Worm (Caenorhabditis elegans) whole organism, young adult: ENCODE results near the gene Y46H3A.4.
"Not testable (repeated sequence)": the region's sequence is repeated elsewhere in the genome, so short reads cannot be mapped to it uniquely, and the experiment has no call there.

Experiments
- B0261.1 ChIP-seq: sonication (generic microtip); optimal IDR thresholded peaks from 2 replicates; lab custom pipeline; 2016; ENCODE audit warnings: mild to moderate bottlenecking, missing genetic modification characterization, moderate library complexity, missing compliant biosample characterization
- F33H1.4 ChIP-seq: fragments of 200-800 bp; sonication (Bioruptor generic); IDR thresholded peaks from 2 replicates; pipeline ENCODE4 v1.3.6; 2022; ENCODE audit warnings: missing genetic modification reagents, missing genetic modification characterization, missing compliant biosample characterization
- F49E8.2 ChIP-seq: sonication (generic microtip); optimal IDR thresholded peaks from 3 replicates; lab custom pipeline; 2017; ENCODE audit warnings: missing genetic modification characterization, mild to moderate bottlenecking, missing compliant biosample characterization, antibody characterized with exemption, moderate library complexity; ENCODE audit not compliant: insufficient read depth
- F57C9.4 ChIP-seq: sonication (generic microtip); optimal IDR thresholded peaks from 2 replicates; lab custom pipeline; 2017; ENCODE audit warnings: mild to moderate bottlenecking, missing genetic modification characterization, missing compliant biosample characterization
- K11D2.4 ChIP-seq: fragments of 200-800 bp; sonication (Bioruptor generic); IDR thresholded peaks from 2 replicates; pipeline ENCODE4 v1.3.6; 2022; ENCODE audit warnings: missing genetic modification reagents, missing genetic modification characterization, missing compliant biosample characterization
- T26A5.8 ChIP-seq: sonication (generic microtip); optimal IDR thresholded peaks from 2 replicates; lab custom pipeline; 2016; ENCODE audit warnings: missing genetic modification characterization, missing compliant biosample characterization
- ama-1 ChIP-seq, 3 experiments: fragments of 150-350 bp in 1 of 3; sonication (generic microtip) in 2 of 3; optimal IDR thresholded peaks; 2 replicates each; lab custom pipeline; 2014 to 2018; ENCODE audit warnings: missing biosample characterization in 2 of 3, missing genetic modification characterization in 2 of 3, missing genetic modification reagents in 2 of 3
- atf-7 ChIP-seq: sonication (generic microtip); optimal IDR thresholded peaks from 2 replicates; lab custom pipeline; 2017; ENCODE audit warnings: mild to moderate bottlenecking, missing genetic modification characterization, missing compliant biosample characterization
- attf-3 ChIP-seq: fragments of 200-800 bp; sonication (Bioruptor generic); conservative IDR thresholded peaks from 2 replicates; pipeline ENCODE4 v1.3.6; 2022; ENCODE audit warnings: missing genetic modification reagents, missing genetic modification characterization, missing compliant biosample characterization
- attf-6 ChIP-seq: fragments of 200-800 bp; sonication (Bioruptor generic); IDR thresholded peaks from 2 replicates; pipeline ENCODE4 v1.3.6; 2022; ENCODE audit warnings: missing genetic modification reagents, missing genetic modification characterization, missing compliant biosample characterization
- ceh-79 ChIP-seq: sonication (generic microtip); optimal IDR thresholded peaks from 2 replicates; lab custom pipeline; 2017; ENCODE audit warnings: mild to moderate bottlenecking, missing genetic modification characterization, missing compliant biosample characterization
- ceh-91 ChIP-seq: fragments of 200-800 bp; sonication (Bioruptor generic); IDR thresholded peaks from 2 replicates; pipeline ENCODE4 v1.3.6; 2022; ENCODE audit warnings: missing genetic modification reagents, missing genetic modification characterization, missing compliant biosample characterization
- chd-7 ChIP-seq: sonication (generic microtip); optimal IDR thresholded peaks from 2 replicates; lab custom pipeline; 2016; ENCODE audit warnings: mild to moderate bottlenecking, missing genetic modification characterization, moderate library complexity, missing compliant biosample characterization
- dox-1 ChIP-seq: fragments of 200-800 bp; sonication (Bioruptor generic); IDR thresholded peaks from 2 replicates; pipeline ENCODE4 v1.3.6; 2022; ENCODE audit warnings: missing genetic modification reagents, missing genetic modification characterization, missing compliant biosample characterization
- egl-44 ChIP-seq: fragments of 200-800 bp; sonication (Bioruptor generic); IDR thresholded peaks from 2 replicates; pipeline ENCODE4 v1.3.6; 2022; ENCODE audit warnings: missing genetic modification reagents, missing genetic modification characterization, missing compliant biosample characterization
- him-1 ChIP-seq: sonication (generic microtip); optimal IDR thresholded peaks from 2 replicates; lab custom pipeline; 2016; ENCODE audit warnings: missing genotype, missing genetic modification reagents, missing genetic modification characterization, missing compliant biosample characterization
- lin-26 ChIP-seq: fragments of 200-800 bp; sonication (Bioruptor generic); IDR thresholded peaks from 2 replicates; pipeline ENCODE4 v1.3.6; 2022; ENCODE audit warnings: missing genetic modification reagents, missing genetic modification characterization, missing compliant biosample characterization
- lin-35 ChIP-seq, 3 experiments: fragments of 150-350 bp in 2 of 3; sonication (generic microtip) in 1 of 3; optimal IDR thresholded peaks; 2 replicates each; lab custom pipeline; 2014 to 2018; ENCODE audit warnings: missing biosample characterization in 3 of 3, missing genetic modification characterization in 3 of 3, missing genetic modification reagents in 3 of 3
- lin-54 ChIP-seq: fragments of 200-800 bp; sonication (Bioruptor generic); optimal IDR thresholded peaks from 2 replicates; lab custom pipeline; 2018; ENCODE audit warnings: mild to moderate bottlenecking, missing genetic modification characterization, missing compliant biosample characterization
- lir-1 ChIP-seq: fragments of 200-800 bp; sonication (Bioruptor generic); conservative IDR thresholded peaks from 2 replicates; pipeline ENCODE4 v1.3.6; 2022; ENCODE audit warnings: missing genetic modification reagents, missing genetic modification characterization, missing compliant biosample characterization
- madf-6 ChIP-seq: fragments of 200-800 bp; sonication (Bioruptor generic); IDR thresholded peaks from 2 replicates; pipeline ENCODE4 v1.3.6; 2022; ENCODE audit warnings: missing genetic modification reagents, missing genetic modification characterization, missing compliant biosample characterization
- mcd-1 ChIP-seq: fragments of 200-800 bp; sonication (Bioruptor generic); IDR thresholded peaks from 2 replicates; pipeline ENCODE4 v1.3.6; 2022; ENCODE audit warnings: missing genetic modification reagents, missing genetic modification characterization, missing compliant biosample characterization
- nfyb-1 ChIP-seq: fragments of 200-800 bp; sonication (Bioruptor generic); IDR thresholded peaks from 2 replicates; pipeline ENCODE4 v1.3.6; 2022; ENCODE audit warnings: missing genetic modification reagents, missing genetic modification characterization, missing compliant biosample characterization
- nhr-179 ChIP-seq: sonication (generic microtip); optimal IDR thresholded peaks from 2 replicates; lab custom pipeline; 2016; ENCODE audit warnings: mild to moderate bottlenecking, missing genetic modification characterization, missing compliant biosample characterization
- nhr-27 ChIP-seq: fragments of 200-800 bp; sonication (Bioruptor generic); optimal IDR thresholded peaks from 2 replicates; lab custom pipeline; 2018; ENCODE audit warnings: mild to moderate bottlenecking, missing genetic modification characterization, moderate library complexity, missing compliant biosample characterization
- nhr-90 ChIP-seq: sonication (generic microtip); optimal IDR thresholded peaks from 2 replicates; lab custom pipeline; 2016; ENCODE audit warnings: missing genotype, mild to moderate bottlenecking, missing genetic modification characterization, missing compliant biosample characterization
- pbrm-1 ChIP-seq: fragments of 200-800 bp; sonication (Bioruptor generic); IDR thresholded peaks from 2 replicates; pipeline ENCODE4 v1.3.6; 2022; ENCODE audit warnings: missing genetic modification reagents, missing genetic modification characterization, missing compliant biosample characterization
- rcor-1 ChIP-seq: fragments of 200-800 bp; sonication (Bioruptor generic); IDR thresholded peaks from 2 replicates; pipeline ENCODE4 v1.3.6; 2022; ENCODE audit warnings: missing genetic modification reagents, missing genetic modification characterization, missing compliant biosample characterization
- snpc-3.4 ChIP-seq: sonication (generic microtip); optimal IDR thresholded peaks from 2 replicates; lab custom pipeline; 2017; ENCODE audit warnings: missing genetic modification characterization, mild to moderate bottlenecking, missing compliant biosample characterization, antibody characterized with exemption, moderate library complexity, missing genotype, missing genetic modification reagents
- snpc-4 ChIP-seq, 5 experiments: fragments of 150-350 bp in 1 of 5; sonication (generic microtip) in 4 of 5; optimal IDR thresholded peaks; 2 replicates each; lab custom pipeline; 2014 to 2018; ENCODE audit warnings: missing genetic modification characterization in 5 of 5, missing biosample characterization in 3 of 5, antibody characterized with exemption in 2 of 5, mild to moderate bottlenecking in 2 of 5, missing compliant biosample characterization in 2 of 5, missing genotype in 2 of 5, moderate library complexity in 2 of 5, missing genetic modification reagents in 1 of 5
- somi-1 ChIP-seq: fragments of 200-800 bp; sonication (Bioruptor generic); optimal IDR thresholded peaks from 2 replicates; lab custom pipeline; 2018; ENCODE audit warnings: mild to moderate bottlenecking, missing genetic modification characterization, missing compliant biosample characterization
- sptf-2 ChIP-seq: fragments of 200-800 bp; sonication (Bioruptor generic); optimal IDR thresholded peaks from 2 replicates; lab custom pipeline; 2018; ENCODE audit warnings: mild to moderate bottlenecking, missing genetic modification characterization, missing compliant biosample characterization
- tbx-9 ChIP-seq: sonication (generic microtip); optimal IDR thresholded peaks from 2 replicates; lab custom pipeline; 2016; ENCODE audit warnings: borderline replicate concordance, missing genetic modification characterization, inconsistent platforms, missing compliant biosample characterization
- unc-62 ChIP-seq: fragments of 150-350 bp; optimal IDR thresholded peaks from 2 replicates; lab custom pipeline; 2014; ENCODE audit warnings: missing biosample characterization, missing genetic modification reagents, missing genetic modification characterization
- zfh-2 ChIP-seq: fragments of 200-800 bp; sonication (Bioruptor generic); conservative IDR thresholded peaks from 2 replicates; pipeline ENCODE4 v1.3.6; 2022; ENCODE audit warnings: missing genetic modification reagents, missing genetic modification characterization, missing compliant biosample characterization
- zim-3 ChIP-seq: sonication (generic microtip); optimal IDR thresholded peaks from 2 replicates; lab custom pipeline; 2017; ENCODE audit warnings: mild to moderate bottlenecking, missing genetic modification characterization, moderate library complexity, missing compliant biosample characterization
- ztf-18 ChIP-seq: sonication (generic microtip); optimal IDR thresholded peaks from 2 replicates; lab custom pipeline; 2016; ENCODE audit warnings: missing genotype, mild to moderate bottlenecking, missing genetic modification characterization, missing compliant biosample characterization
- ztf-22 ChIP-seq: fragments of 200-800 bp; sonication (Bioruptor generic); optimal IDR thresholded peaks from 2 replicates; lab custom pipeline; 2018; ENCODE audit warnings: mild to moderate bottlenecking, missing genetic modification characterization, moderate library complexity, missing compliant biosample characterization
- ztf-26 ChIP-seq: sonication (generic microtip); optimal IDR thresholded peaks from 2 replicates; lab custom pipeline; 2017; ENCODE audit warnings: missing genetic modification characterization, missing compliant biosample characterization
- ztf-28 ChIP-seq: fragments of 200-800 bp; sonication (Bioruptor generic); IDR thresholded peaks from 2 replicates; pipeline ENCODE4 v1.3.6; 2022; ENCODE audit warnings: missing genetic modification reagents, missing genetic modification characterization, missing compliant biosample characterization

Gene Y46H3A.4

DNA sequence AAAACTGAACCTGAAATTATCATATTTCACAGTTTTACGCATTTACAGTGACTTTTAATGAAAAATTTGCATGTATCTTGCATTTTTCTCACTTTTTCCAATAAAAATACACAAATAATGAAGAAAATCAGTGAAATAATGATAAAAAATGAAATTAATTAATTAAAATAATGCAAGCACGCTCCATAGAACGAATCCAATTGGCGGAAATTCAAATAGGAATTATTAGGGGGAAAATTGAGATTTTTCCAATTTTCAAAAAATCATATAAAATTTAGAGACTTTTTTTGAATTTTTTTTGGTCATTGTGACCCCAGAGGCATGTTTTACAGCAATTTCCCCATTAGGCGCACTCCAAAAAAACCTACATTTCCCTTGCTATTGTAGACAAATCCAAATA lies 9.8 kb upstream of the Y46H3A.4 start:
- TF ChIP-seq chd-7 (tag; lab: Kevin White, UChicago) (no peak), lin-54 (GFP tag; lab: Kevin White, UChicago) (peak; percentile 32), ceh-91 (no peak), nhr-27 (tag; lab: Kevin White, UChicago) (no peak), him-1 (tag; lab: Kevin White, UChicago) (no peak), madf-6 (GFP tag; lab: Robert Waterston, UW) (no peak), mcd-1 (GFP tag; lab: Robert Waterston, UW) (peak; percentile 47; the same call in 1 of the 2 replicates), ceh-79 (tag; lab: Kevin White, UChicago) (no peak), rcor-1 (GFP tag; lab: Robert Waterston, UW) (no peak), F33H1.4 (GFP tag; lab: Robert Waterston, UW) (peak; percentile 13; the same call in 1 of the 2 replicates)

- no peak for TF ChIP-seq lir-1 (GFP tag; lab: Robert Waterston, UW)
- TF ChIP-seq zfh-2: peak; percentile 56
Measured at ce11 chrV:1820016-1820415, 9.1 kb upstream of the Y46H3A.4 start.

DNA sequence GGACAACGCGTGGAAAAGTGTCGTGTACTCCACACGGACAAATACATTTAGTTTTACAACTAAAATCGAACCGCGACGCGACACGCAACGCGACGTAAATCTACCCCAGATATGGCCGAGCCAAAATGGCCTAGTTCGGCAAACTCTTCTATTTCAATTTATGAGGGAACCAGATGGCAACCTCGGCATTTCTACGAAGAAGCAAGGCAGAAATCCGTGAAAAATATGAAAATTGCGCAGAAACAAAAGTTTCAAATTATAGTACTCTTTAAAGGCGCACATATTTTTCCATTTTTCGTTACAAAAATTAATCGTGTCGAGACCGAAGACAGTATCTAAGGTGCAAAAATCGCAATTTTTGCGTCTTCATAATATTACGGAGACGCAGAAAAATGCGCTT lies 3.8 kb upstream of the Y46H3A.4 start, which contains the start of gene Y46H3A.5:
Gene Y46H3A.5, minus strand, starts transcription at position 101 of the 400 bp plus-strand sequence.
- not testable (repeated sequence) for TF ChIP-seq somi-1; nfyb-1; atf-7 (tag; lab: Kevin White, UChicago)
- TF ChIP-seq, all 124 proteins: peak for 0; not testable (repeated sequence) for 124

DNA sequence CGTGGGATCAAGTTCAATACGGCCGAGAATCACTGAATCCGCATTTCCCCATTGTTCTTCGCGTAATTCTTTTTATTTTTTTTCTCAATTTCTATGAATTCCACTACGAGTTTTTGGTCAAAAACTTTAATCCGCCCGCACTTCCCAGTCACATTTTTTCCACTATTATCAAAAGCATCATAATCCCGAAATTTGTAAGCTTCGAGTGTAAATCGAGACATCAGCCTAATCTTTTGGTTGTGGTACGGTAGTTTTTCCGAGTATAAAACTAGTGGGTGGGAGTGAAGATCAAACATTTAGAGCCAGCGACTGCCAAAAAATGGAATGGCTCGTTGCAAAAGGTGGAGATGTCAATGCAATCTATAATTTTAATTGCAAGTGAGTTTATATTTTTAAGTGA lies 3.8 kb downstream of the Y46H3A.4 start, which contains the start of gene srt-42:
Gene srt-42, plus strand, starts transcription at position 301 of the 400 bp plus-strand sequence.
- TF ChIP-seq B0261.1 (tag; lab: Kevin White, UChicago) (no peak), lin-26 (GFP tag; lab: Robert Waterston, UW) (no peak), unc-62 (GFP tag; lab: Kevin White, UChicago) (no peak), pbrm-1 (GFP tag; lab: Robert Waterston, UW) (no peak), T26A5.8 (tag; lab: Kevin White, UChicago) (no peak), tbx-9 (tag; lab: Kevin White, UChicago) (no peak), zim-3 (no peak), egl-44 (GFP tag; lab: Robert Waterston, UW) (no peak), F57C9.4 (tag; lab: Kevin White, UChicago) (no peak), ztf-28 (GFP tag; lab: Robert Waterston, UW) (no peak), snpc-4 (GFP tag; optimal IDR thresholded peaks at IDR 0.05; lab: Kevin White, UChicago) (no peak), snpc-4 (tag; optimal IDR thresholded peaks at IDR 0.05; lab: Kevin White, UChicago) (no peak), attf-6 (GFP tag; lab: Robert Waterston, UW) (no peak), F33H1.4 (GFP tag; lab: Robert Waterston, UW) (no peak)

DNA sequence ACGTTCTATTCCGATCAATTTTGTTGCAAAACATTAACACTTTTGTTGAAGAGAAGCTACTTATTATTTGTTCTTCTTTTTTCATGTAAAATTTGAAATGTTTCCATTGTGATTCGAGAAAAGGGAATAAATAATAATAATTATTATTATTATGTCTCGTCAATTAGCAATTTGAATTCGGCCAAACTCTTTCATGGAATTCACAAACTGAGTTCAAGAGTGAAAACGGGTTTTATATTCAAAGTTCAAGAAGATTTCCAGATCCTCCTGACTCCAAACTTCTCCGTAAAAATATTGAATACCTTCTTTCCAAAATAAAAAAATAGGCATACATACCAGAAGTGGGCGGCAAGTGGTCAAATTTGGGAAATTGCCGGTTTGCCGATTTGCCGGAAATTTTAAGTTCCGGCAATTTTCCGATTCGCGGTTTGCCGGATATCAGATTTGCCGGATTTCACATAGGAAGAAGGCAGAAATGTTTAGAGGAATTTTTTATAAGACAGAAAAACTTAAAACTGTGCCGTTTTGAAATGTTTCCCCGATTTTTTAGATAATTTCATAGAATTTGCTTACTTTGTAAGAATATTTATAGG lies 5.1 kb downstream of the Y46H3A.4 start:
- TF ChIP-seq sptf-2 (GFP tag; lab: Kevin White, UChicago) (peak; percentile 15), ztf-22 (GFP tag; lab: Kevin White, UChicago) (no peak), dox-1 (GFP tag; lab: Robert Waterston, UW) (peak; percentile 32; the same call in 1 of the 2 replicates), lin-35 (GFP tag; optimal IDR thresholded peaks at IDR 0.05; lab: Kevin White, UChicago) (no peak), attf-3 (GFP tag; lab: Robert Waterston, UW) (no peak), ama-1 (optimal IDR thresholded peaks at IDR 0.05; lab: Kevin White, UChicago) (peak; percentile 29), ama-1 (GFP tag; optimal IDR thresholded peaks at IDR 0.05; lab: Kevin White, UChicago) (no peak), zfh-2 (0 out of 2 replicates have a peak, but pooled peaks have one; percentile 35), ztf-26 (peak; percentile 14), F33H1.4 (GFP tag; lab: Robert Waterston, UW) (no peak), snpc-3.4 (no peak), ztf-18 (no peak), K11D2.4 (GFP tag; lab: Robert Waterston, UW) (no peak), chd-7 (tag; lab: Kevin White, UChicago) (no peak), nhr-179 (tag; lab: Kevin White, UChicago) (no peak), F49E8.2 (tag; lab: Kevin White, UChicago) (no peak), nhr-90 (tag; lab: Kevin White, UChicago) (no peak), lin-54 (GFP tag; lab: Kevin White, UChicago) (no peak)
